Fruit fly (Drosophila melanogaster): ENCODE measurements around the gene CG46396.

The CG46396 gene

DNA sequence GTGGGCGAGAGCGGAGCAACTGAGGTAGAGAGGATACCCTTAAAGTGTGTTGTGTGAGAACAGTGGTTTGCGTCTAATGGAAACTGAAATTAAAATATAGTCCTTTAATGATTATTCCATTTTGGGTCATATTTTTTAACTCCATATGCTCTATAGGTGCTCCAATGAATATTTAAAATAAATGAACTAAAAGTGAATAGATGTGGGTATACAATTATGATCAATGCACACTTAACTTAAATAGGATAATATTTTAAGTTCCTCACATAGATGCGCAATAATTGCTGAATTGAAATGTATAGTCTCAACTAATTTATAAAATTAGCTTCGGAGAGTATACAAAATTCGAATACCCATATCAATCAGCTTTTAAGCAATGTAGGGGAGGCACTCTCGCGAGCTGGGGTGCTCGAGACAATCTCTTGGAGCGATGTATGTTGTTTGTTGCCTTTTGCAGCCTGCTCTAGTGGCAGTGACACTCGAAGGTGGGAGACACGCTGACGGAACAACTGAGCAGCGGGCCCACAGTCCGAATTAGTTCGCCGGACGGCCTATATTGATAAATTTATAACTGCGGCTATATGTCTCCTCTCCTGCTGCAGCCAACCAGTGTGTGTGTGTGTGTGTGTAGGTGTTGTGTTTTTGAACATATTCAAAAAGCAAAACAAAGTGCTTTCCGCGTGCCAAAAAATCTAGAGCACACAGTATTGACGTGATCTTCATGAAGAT lies 50.0 kb downstream of the CG46396 start:
- TF ChIP-seq Sin3A (optimal IDR thresholded peaks at IDR 0.05) (no peak), Myc (optimal IDR thresholded peaks at IDR 0.05) (no peak), ttk (optimal IDR thresholded peaks at IDR 0.05) (no peak), psq (optimal IDR thresholded peaks at IDR 0.05) (no peak), h (optimal IDR thresholded peaks at IDR 0.05) (no peak), insv (optimal IDR thresholded peaks at IDR 0.05) (no peak)

Measured in Kc167 (cell line).